Worm (Caenorhabditis elegans): ENCODE results near the gene grwd-1.

ce11 chrIII:5146749-5147148 is 6.5 kb upstream of the grwd-1 start:
- TF ChIP-seq unc-55 (GFP tag; optimal IDR thresholded peaks at IDR 0.05), result no peak
- peak; percentile 91 for TF ChIP-seq elt-2 (tag; optimal IDR thresholded peaks at IDR 0.05)
- TF ChIP-seq ama-1 (optimal IDR thresholded peaks at IDR 0.05), result no peak
- TF ChIP-seq sdc-2 (tag; optimal IDR thresholded peaks at IDR 0.05), result no peak
- TF ChIP-seq ahr-1 (tag; optimal IDR thresholded peaks at IDR 0.05), result no peak
- TF ChIP-seq C38D4.7 (GFP tag; optimal IDR thresholded peaks at IDR 0.05), result no peak

All from whole organism, late embryonic.